Worm (Caenorhabditis elegans) whole organism, young adult: ENCODE data around the gene nsy-4.
A peak's percentile ranks its signal among the peaks of the same experiment; 100 is the strongest.

Source experiments
- B0261.1 ChIP-seq: sonication (generic microtip); optimal IDR thresholded peaks from 2 replicates; lab custom pipeline; 2016; ENCODE audit warnings: mild to moderate bottlenecking, missing genetic modification characterization, moderate library complexity, missing compliant biosample characterization
- F55B11.4 ChIP-seq: sonication (generic microtip); optimal IDR thresholded peaks from 2 replicates; lab custom pipeline; 2016; ENCODE audit warnings: missing compliant biosample characterization, missing genetic modification characterization, borderline replicate concordance; ENCODE audit not compliant: insufficient read depth
- F57A8.1 ChIP-seq: fragments of 200-800 bp; sonication (Bioruptor generic); optimal IDR thresholded peaks from 2 replicates; lab custom pipeline; 2018; ENCODE audit warnings: mild to moderate bottlenecking, missing genetic modification characterization, moderate library complexity, missing compliant biosample characterization
- akir-1 ChIP-seq: fragments of 200-800 bp; sonication (Bioruptor generic); optimal IDR thresholded peaks from 2 replicates; lab custom pipeline; 2018; ENCODE audit warnings: mild to moderate bottlenecking, missing genetic modification characterization, moderate library complexity, missing compliant biosample characterization
- ccch-3 ChIP-seq: fragments of 200-800 bp; sonication (Bioruptor generic); optimal IDR thresholded peaks from 2 replicates; lab custom pipeline; 2018; ENCODE audit warnings: mild to moderate bottlenecking, missing genetic modification characterization, missing compliant biosample characterization
- ceh-91 ChIP-seq: fragments of 200-800 bp; sonication (Bioruptor generic); IDR thresholded peaks from 2 replicates; pipeline ENCODE4 v1.3.6; 2022; ENCODE audit warnings: missing genetic modification reagents, missing genetic modification characterization, missing compliant biosample characterization
- dox-1 ChIP-seq: fragments of 200-800 bp; sonication (Bioruptor generic); IDR thresholded peaks from 2 replicates; pipeline ENCODE4 v1.3.6; 2022; ENCODE audit warnings: missing genetic modification reagents, missing genetic modification characterization, missing compliant biosample characterization
- dpl-1 ChIP-seq: fragments of 150-350 bp; optimal IDR thresholded peaks from 2 replicates; lab custom pipeline; 2014; ENCODE audit warnings: missing biosample characterization, missing genetic modification reagents, missing genetic modification characterization
- him-1 ChIP-seq: sonication (generic microtip); optimal IDR thresholded peaks from 2 replicates; lab custom pipeline; 2016; ENCODE audit warnings: missing genotype, missing genetic modification reagents, missing genetic modification characterization, missing compliant biosample characterization
- lag-1 ChIP-seq: fragments of 200-800 bp; sonication (Bioruptor generic); IDR thresholded peaks from 2 replicates; pipeline ENCODE4 v1.3.6; 2022; ENCODE audit warnings: missing genetic modification reagents, missing genetic modification characterization, missing compliant biosample characterization
- lin-54 ChIP-seq: fragments of 200-800 bp; sonication (Bioruptor generic); optimal IDR thresholded peaks from 2 replicates; lab custom pipeline; 2018; ENCODE audit warnings: mild to moderate bottlenecking, missing genetic modification characterization, missing compliant biosample characterization
- lsl-1 ChIP-seq: fragments of 200-800 bp; sonication (Bioruptor generic); optimal IDR thresholded peaks from 2 replicates; lab custom pipeline; 2018; ENCODE audit warnings: mild to moderate bottlenecking, missing genetic modification characterization, moderate library complexity, missing compliant biosample characterization
- madf-8 ChIP-seq: fragments of 200-800 bp; sonication (Bioruptor generic); conservative IDR thresholded peaks from 2 replicates; pipeline ENCODE4 v1.3.6; 2022; ENCODE audit warnings: missing genetic modification reagents, missing genetic modification characterization, missing compliant biosample characterization
- mcd-1 ChIP-seq: fragments of 200-800 bp; sonication (Bioruptor generic); IDR thresholded peaks from 2 replicates; pipeline ENCODE4 v1.3.6; 2022; ENCODE audit warnings: missing genetic modification reagents, missing genetic modification characterization, missing compliant biosample characterization
- mel-28 ChIP-seq: sonication (generic microtip); optimal IDR thresholded peaks from 2 replicates; lab custom pipeline; 2016; ENCODE audit warnings: borderline replicate concordance, mild to moderate bottlenecking, missing genetic modification characterization, missing compliant biosample characterization
- nfya-2 ChIP-seq: fragments of 200-800 bp; sonication (Bioruptor generic); IDR thresholded peaks from 2 replicates; pipeline ENCODE4 v1.3.6; 2022; ENCODE audit warnings: missing genetic modification reagents, missing genetic modification characterization, missing compliant biosample characterization
- rec-8 ChIP-seq, 2 experiments: sonication (generic microtip); optimal IDR thresholded peaks; 2 replicates each; lab custom pipeline; 2016; ENCODE audit warnings: mild to moderate bottlenecking in 2 of 2, missing genetic modification characterization in 2 of 2, missing genetic modification reagents in 2 of 2, missing genotype in 2 of 2, missing biosample characterization in 1 of 2, missing compliant biosample characterization in 1 of 2, moderate library complexity in 1 of 2
- repo-1 ChIP-seq: sonication (generic microtip); optimal IDR thresholded peaks from 2 replicates; lab custom pipeline; 2017; ENCODE audit warnings: mild to moderate bottlenecking, missing genetic modification characterization, missing compliant biosample characterization
- snpc-4 ChIP-seq, 5 experiments: fragments of 150-350 bp in 1 of 5; sonication (generic microtip) in 4 of 5; optimal IDR thresholded peaks; 2 replicates each; lab custom pipeline; 2014 to 2018; ENCODE audit warnings: missing genetic modification characterization in 5 of 5, missing biosample characterization in 3 of 5, antibody characterized with exemption in 2 of 5, mild to moderate bottlenecking in 2 of 5, missing compliant biosample characterization in 2 of 5, missing genotype in 2 of 5, moderate library complexity in 2 of 5, missing genetic modification reagents in 1 of 5
- ztf-3 ChIP-seq: fragments of 200-800 bp; sonication (Bioruptor generic); optimal IDR thresholded peaks from 2 replicates; lab custom pipeline; 2018; ENCODE audit warnings: mild to moderate bottlenecking, missing genetic modification characterization, missing compliant biosample characterization
- ztf-6 ChIP-seq: fragments of 200-800 bp; sonication (Bioruptor generic); IDR thresholded peaks from 2 replicates; pipeline ENCODE4 v1.3.6; 2022; ENCODE audit warnings: missing genetic modification reagents, missing genetic modification characterization, missing compliant biosample characterization

Gene nsy-4

DNA sequence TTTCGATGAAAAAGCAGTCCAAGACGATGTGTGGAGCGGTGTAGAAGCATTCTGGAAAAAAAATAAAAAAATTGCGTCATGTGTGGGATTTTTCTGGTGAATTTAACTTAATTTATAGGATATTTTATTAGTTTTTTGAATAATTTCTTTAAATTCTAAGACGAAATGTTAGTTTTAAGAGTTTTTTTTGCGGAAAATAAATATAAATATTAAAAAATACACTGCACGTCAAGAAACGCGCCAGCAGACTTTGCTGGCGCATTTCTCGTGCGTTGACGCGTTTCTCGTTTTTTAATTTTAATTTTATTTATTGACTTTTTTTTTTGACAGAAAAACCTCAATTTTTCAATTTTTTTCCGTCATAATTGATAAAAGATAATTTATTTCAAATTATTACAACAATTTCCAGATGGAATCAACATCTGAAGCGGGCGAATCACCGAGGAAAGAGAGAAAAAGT is 25.8 kb downstream of the nsy-4 start, which contains the start of the genes ppgn-1 and tftc-1 (continued):
- no peak for TF ChIP-seq snpc-4 (GFP tag; optimal IDR thresholded peaks at IDR 0.05; lab: Kevin White, UChicago)
- TF ChIP-seq snpc-4 (tag; optimal IDR thresholded peaks at IDR 0.05; lab: Kevin White, UChicago): no peak
- TF ChIP-seq ztf-3: no peak
- peak; percentile 20 for TF ChIP-seq lsl-1 (GFP tag; lab: Kevin White, UChicago)
- no peak for TF ChIP-seq ccch-3 (GFP tag; lab: Kevin White, UChicago)
- TF ChIP-seq akir-1 (GFP tag; lab: Kevin White, UChicago): no peak
- TF ChIP-seq repo-1: peak; percentile 16
- TF ChIP-seq ceh-91 (GFP tag; lab: Robert Waterston, UW): no peak
- no peak for TF ChIP-seq B0261.1 (tag; lab: Kevin White, UChicago)
- TF ChIP-seq dox-1 (GFP tag; lab: Robert Waterston, UW): no peak
- no peak for TF ChIP-seq lag-1 (GFP tag; lab: Robert Waterston, UW)
- TF ChIP-seq nfya-2 (GFP tag; lab: Robert Waterston, UW): no peak
- no peak for TF ChIP-seq mel-28
- TF ChIP-seq mcd-1: peak; percentile 71
- TF ChIP-seq him-1 (tag; lab: Kevin White, UChicago): no peak
- no peak for TF ChIP-seq dpl-1 (GFP tag; lab: Kevin White, UChicago)
- no peak for TF ChIP-seq F55B11.4
- TF ChIP-seq rec-8 (tag; optimal IDR thresholded peaks at IDR 0.05; lab: Kevin White, UChicago): no peak
- no peak for TF ChIP-seq F57A8.1 (GFP tag; lab: Kevin White, UChicago)
- no peak for TF ChIP-seq ztf-6 (GFP tag; lab: Robert Waterston, UW)
- peak; percentile 52 for TF ChIP-seq lin-54 (GFP tag; lab: Kevin White, UChicago)
- no peak; the same call in 1 of the 2 replicates for TF ChIP-seq madf-8 (GFP tag; lab: Robert Waterston, UW)
